Fruit fly (Drosophila melanogaster): ENCODE results near the gene Prosbeta6.

Prosbeta6 gene

DNA sequence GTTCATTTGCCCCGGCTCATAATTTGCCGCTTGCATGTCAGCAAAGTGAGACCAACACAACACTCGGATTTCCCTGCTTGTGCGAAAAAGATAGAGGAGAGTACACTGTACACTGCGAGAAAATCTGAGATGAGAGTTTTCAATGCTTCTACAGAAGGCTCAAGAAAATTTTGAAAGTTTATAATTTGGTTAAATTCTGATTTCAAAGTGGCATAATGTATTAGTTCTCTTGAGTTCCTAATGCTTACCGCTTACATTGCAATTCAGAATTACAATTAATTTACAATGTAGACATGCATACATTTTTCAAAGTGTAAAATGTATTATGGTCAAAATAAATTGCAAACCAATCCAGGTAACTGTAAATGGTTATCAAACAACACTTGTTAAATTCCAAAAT lies 32.7 kb upstream of the Prosbeta6 start (continued):
- TF ChIP-seq CG6276 (GFP tag; optimal IDR thresholded peaks at IDR 0.05) (peak; percentile 80), Lpt (GFP tag; optimal IDR thresholded peaks at IDR 0.05) (peak; percentile 47), Blimp-1 (GFP tag; optimal IDR thresholded peaks at IDR 0.05) (no peak), achi (GFP tag; optimal IDR thresholded peaks at IDR 0.05) (peak; percentile 50), dsx (GFP tag; optimal IDR thresholded peaks at IDR 0.05; ENCODE audit: poor library complexity, severe bottlenecking) (no peak), eg (GFP tag; IDR thresholded peaks at IDR 0.05) (peak; percentile 72), fd85E (GFP tag; optimal IDR thresholded peaks at IDR 0.05) (no peak), CG8119 (GFP tag; IDR thresholded peaks at IDR 0.05) (peak; percentile 78), cyc (GFP tag; optimal IDR thresholded peaks at IDR 0.05) (no peak), esn (GFP tag; optimal IDR thresholded peaks at IDR 0.05) (peak; percentile 24), net (GFP tag; optimal IDR thresholded peaks at IDR 0.05) (peak; percentile 22), OdsH (GFP tag; optimal IDR thresholded peaks at IDR 0.05) (peak; percentile 26), CG3032 (tag; optimal IDR thresholded peaks at IDR 0.05) (peak; percentile 19), CG10669 (GFP tag; optimal IDR thresholded peaks at IDR 0.05) (peak; percentile 53), CG7368 (GFP tag; optimal IDR thresholded peaks at IDR 0.05) (no peak), CG8632 (GFP tag; optimal IDR thresholded peaks at IDR 0.05) (no peak), Gug (GFP tag; IDR thresholded peaks at IDR 0.05) (peak; percentile 48), CG31627 (GFP tag; optimal IDR thresholded peaks at IDR 0.05) (no peak), CG4318 (GFP tag; optimal IDR thresholded peaks at IDR 0.05) (peak; percentile 84), CG15336 (GFP tag; IDR thresholded peaks at IDR 0.05) (peak; percentile 78), Eip75B (GFP tag; optimal IDR thresholded peaks at IDR 0.05) (peak; percentile 33), CG6854 (GFP tag; optimal IDR thresholded peaks at IDR 0.05) (no peak), Smox (GFP tag; optimal IDR thresholded peaks at IDR 0.05) (no peak)

DNA sequence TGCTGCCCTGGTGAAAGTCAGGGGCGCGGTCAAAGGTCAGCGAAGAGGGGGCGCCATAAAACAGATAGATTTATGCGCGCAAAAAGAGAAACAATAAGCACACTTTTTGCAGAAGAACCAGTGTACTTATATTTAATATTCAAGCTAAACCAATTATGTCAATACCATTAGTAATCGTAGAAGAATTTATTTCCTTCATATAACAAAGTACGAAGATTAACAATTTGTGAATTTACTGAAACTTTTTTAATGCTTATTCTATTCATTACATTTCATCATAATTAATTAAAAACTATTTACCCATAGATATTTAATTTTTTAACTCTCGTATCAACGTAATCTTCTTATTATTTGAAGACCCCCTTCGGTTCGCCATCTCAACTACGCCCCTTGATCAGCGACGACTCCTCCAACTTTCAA lies 31.9 kb upstream of the Prosbeta6 start:
- TF ChIP-seq OdsH (GFP tag; optimal IDR thresholded peaks at IDR 0.05) (peak; percentile 74), fd59A (GFP tag; optimal IDR thresholded peaks at IDR 0.05) (peak; percentile 73), CG9139 (GFP tag; optimal IDR thresholded peaks at IDR 0.05) (peak; percentile 35), CG32006 (GFP tag; optimal IDR thresholded peaks at IDR 0.05) (peak; percentile 92), Eip78C (GFP tag) (peak; percentile 93), CG11902 (GFP tag; optimal IDR thresholded peaks at IDR 0.05) (peak; percentile 55), acj6 (GFP tag; optimal IDR thresholded peaks at IDR 0.05) (peak; percentile 80), CG1621 (tag; optimal IDR thresholded peaks at IDR 0.05) (peak; percentile 47), CG7368 (GFP tag; optimal IDR thresholded peaks at IDR 0.05) (peak; percentile 68), CG6808 (GFP tag; optimal IDR thresholded peaks at IDR 0.05) (peak; percentile 85), CG4318 (GFP tag; optimal IDR thresholded peaks at IDR 0.05) (peak; percentile 79), Sox14 (GFP tag; optimal IDR thresholded peaks at IDR 0.05) (peak; percentile 60), fd85E (GFP tag; optimal IDR thresholded peaks at IDR 0.05) (no peak), CG8319 (GFP tag; optimal IDR thresholded peaks at IDR 0.05) (peak; percentile 79), cyc (GFP tag; optimal IDR thresholded peaks at IDR 0.05) (peak; percentile 70), Eip93F (GFP tag; optimal IDR thresholded peaks at IDR 0.05) (no peak), CG10669 (GFP tag; optimal IDR thresholded peaks at IDR 0.05) (peak; percentile 78), pdm3 (GFP tag; optimal IDR thresholded peaks at IDR 0.05) (peak; percentile 72), svp (GFP tag) (peak; percentile 59), CG3919 (GFP tag; optimal IDR thresholded peaks at IDR 0.05) (peak; percentile 87), Smox (GFP tag; optimal IDR thresholded peaks at IDR 0.05) (peak; percentile 55), esn (GFP tag; optimal IDR thresholded peaks at IDR 0.05) (peak; percentile 72), Blimp-1 (GFP tag; optimal IDR thresholded peaks at IDR 0.05) (no peak), CG34406 (GFP tag; optimal IDR thresholded peaks at IDR 0.05) (peak; percentile 77), ss (GFP tag; optimal IDR thresholded peaks at IDR 0.05) (peak; percentile 75 to 79), dsx (GFP tag; optimal IDR thresholded peaks at IDR 0.05; ENCODE audit: poor library complexity, severe bottlenecking) (peak; percentile 59), CG16779 (tag; optimal IDR thresholded peaks at IDR 0.05) (peak; percentile 74), salr (GFP tag; optimal IDR thresholded peaks at IDR 0.05) (peak; percentile 26 to 91), CG11294 (GFP tag; IDR thresholded peaks at IDR 0.05) (no peak; the same call in 1 of the 2 replicates), Sox102F (GFP tag; optimal IDR thresholded peaks at IDR 0.05) (peak; percentile 50), net (GFP tag; optimal IDR thresholded peaks at IDR 0.05) (peak; percentile 79), CG6163 (GFP tag; IDR thresholded peaks at IDR 0.05) (no peak), Met (GFP tag; optimal IDR thresholded peaks at IDR 0.05) (peak; percentile 48), fkh (GFP tag; optimal IDR thresholded peaks at IDR 0.05) (no peak), CG8632 (GFP tag; optimal IDR thresholded peaks at IDR 0.05) (peak; percentile 72), CG11762 (GFP tag; optimal IDR thresholded peaks at IDR 0.05; ENCODE audit: insufficient read depth) (peak; percentile 70), Ets21C (GFP tag; optimal IDR thresholded peaks at IDR 0.05) (peak; percentile 45), Eip75B (GFP tag; optimal IDR thresholded peaks at IDR 0.05) (peak; percentile 81), CG3032 (tag; optimal IDR thresholded peaks at IDR 0.05) (peak; percentile 81)

Measured in whole organism, prepupa.